Fruit fly (Drosophila melanogaster) S2 (cell line): Measurements from ENCODE around the gene Mettl2.

Experiments
- CG8478 ChIP-seq: fragments of >200 bp; optimal IDR thresholded peaks from 2 replicates; lab custom pipeline; 2018
- CTCF ChIP-seq, 2 experiments: fragments of >200 bp; optimal IDR thresholded peaks; 2 replicates each; lab custom pipeline; 2018

DNA sequence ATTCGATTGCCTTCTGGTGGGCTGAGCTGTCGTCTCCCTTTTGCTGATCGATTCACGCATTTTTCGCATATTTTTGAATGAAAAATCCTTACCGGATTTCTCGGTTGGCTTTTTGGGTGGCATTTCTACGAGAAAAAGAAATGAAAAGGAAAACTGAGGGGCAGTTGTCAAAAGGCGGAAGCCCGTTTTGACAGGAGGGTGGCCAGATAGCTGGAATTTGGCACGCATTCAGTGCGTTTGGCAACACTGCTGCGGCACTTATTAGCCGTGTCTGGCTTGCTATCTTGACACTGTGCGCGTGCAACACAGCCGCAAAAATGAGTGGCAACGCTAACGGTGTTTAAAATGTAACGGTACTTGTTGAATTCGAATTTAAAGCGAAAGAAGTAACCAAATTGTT is 29.5 kb upstream of the Mettl2 start, which contains the start of gene RpL23A:
- TF ChIP-seq CG8478 (lab: Kevin White, UChicago) (no peak), CTCF (optimal IDR thresholded peaks at IDR 0.05; lab: Kevin White, UChicago) (peak; percentile 72 to 74)
